Worm (Caenorhabditis elegans): ENCODE results near the gene F13A2.1.

The F13A2.1 gene

DNA sequence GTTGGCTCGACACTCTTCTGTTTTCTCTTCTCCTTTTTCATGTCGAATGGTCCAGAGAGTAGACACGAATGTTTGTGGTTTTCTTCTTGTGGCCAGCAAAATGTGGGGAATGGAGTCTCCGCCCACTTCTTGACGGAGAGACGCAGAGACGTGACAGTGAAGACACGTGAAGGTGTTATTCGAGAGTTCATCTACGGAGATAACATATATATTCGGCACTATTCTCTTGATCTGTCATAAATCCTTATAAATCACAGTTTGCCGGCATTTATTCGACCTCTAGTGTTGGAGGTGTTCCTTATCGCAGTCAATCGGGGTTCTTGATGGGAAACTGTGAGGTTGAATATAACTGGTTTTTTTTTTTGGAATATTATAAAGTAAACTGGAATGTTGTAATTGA, 20.7 kb downstream of the F13A2.1 start, which contains the start of gene F32D1.3:
TSS of gene F32D1.3 (minus strand) at position 65 of the 400 bp plus-strand sequence.
- TF ChIP-seq athp-1 (tag; optimal IDR thresholded peaks at IDR 0.05) (no peak), ztf-3 (GFP tag; optimal IDR thresholded peaks at IDR 0.05) (no peak), mel-28 (tag; optimal IDR thresholded peaks at IDR 0.05; ENCODE audit: borderline replicate concordance) (no peak), ZK185.1 (tag; optimal IDR thresholded peaks at IDR 0.05; ENCODE audit: poor library complexity, severe bottlenecking) (no peak), mxl-1 (tag; optimal IDR thresholded peaks at IDR 0.05) (no peak), lsl-1 (GFP tag; optimal IDR thresholded peaks at IDR 0.05) (no peak), T26A5.8 (tag; optimal IDR thresholded peaks at IDR 0.05) (no peak), nhr-80 (tag; optimal IDR thresholded peaks at IDR 0.05) (no peak), rec-8 (tag; optimal IDR thresholded peaks at IDR 0.05) (no peak), nhr-120 (GFP tag; IDR thresholded peaks at IDR 0.05) (no peak), F39B2.1 (GFP tag; IDR thresholded peaks at IDR 0.05) (no peak), bed-1 (GFP tag; IDR thresholded peaks at IDR 0.05) (no peak), efl-1 (GFP tag; optimal IDR thresholded peaks at IDR 0.05) (no peak), let-607 (tag; optimal IDR thresholded peaks at IDR 0.05) (no peak), F57A8.1 (GFP tag; optimal IDR thresholded peaks at IDR 0.05) (no peak), snpc-4 (GFP tag; optimal IDR thresholded peaks at IDR 0.05) (no peak), snpc-4 (tag; optimal IDR thresholded peaks at IDR 0.05) (no peak), madf-3 (GFP tag; IDR thresholded peaks at IDR 0.05) (no peak)

DNA sequence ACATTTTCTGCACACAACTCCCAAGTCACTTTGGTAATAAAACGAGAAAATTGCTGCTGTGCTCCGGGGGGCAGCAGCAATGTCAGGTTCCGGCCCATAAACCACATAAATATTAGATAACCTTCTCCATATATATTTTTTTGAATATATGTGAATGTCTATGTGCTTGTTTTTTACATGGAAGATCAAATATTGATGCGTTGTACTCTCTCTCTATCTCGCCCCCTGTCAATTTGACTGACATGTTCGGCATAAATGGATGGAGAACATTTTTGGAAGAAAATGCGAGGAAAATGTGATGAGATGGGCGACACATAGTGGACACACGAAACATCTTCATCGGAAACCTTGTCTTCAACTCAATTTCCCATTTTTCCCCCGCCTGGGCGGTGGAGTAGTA, 22.2 kb downstream of the F13A2.1 start:
- TF ChIP-seq let-607 (tag; optimal IDR thresholded peaks at IDR 0.05), result peak in 1 of 2 experiments; percentile 62
- TF ChIP-seq nhr-80 (tag; optimal IDR thresholded peaks at IDR 0.05), result peak; percentile 24
- TF ChIP-seq ekl-4 (GFP tag; IDR thresholded peaks at IDR 0.05), result no peak

DNA sequence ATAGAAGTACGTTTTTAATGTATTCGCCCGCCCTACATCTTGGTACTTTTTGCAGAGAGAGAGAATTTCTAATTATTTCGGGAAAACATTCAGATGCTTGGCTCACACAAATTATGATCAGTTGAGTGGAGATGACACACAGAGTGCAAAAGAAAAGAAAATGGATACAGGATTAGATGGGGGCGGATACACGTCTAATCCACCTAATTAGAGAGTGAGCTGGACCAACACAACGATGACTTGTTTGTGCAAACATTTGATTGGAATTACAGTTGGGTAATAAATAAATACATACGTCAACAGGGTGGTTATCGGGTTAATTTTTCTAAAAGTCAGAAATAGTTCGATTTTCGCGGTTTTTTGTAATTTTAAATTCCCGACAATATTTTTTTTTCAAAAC, 23.1 kb downstream of the F13A2.1 start:
- TF ChIP-seq snpc-4 (GFP tag; optimal IDR thresholded peaks at IDR 0.05) (no peak), snpc-4 (tag; optimal IDR thresholded peaks at IDR 0.05) (no peak), dpff-1 (tag; optimal IDR thresholded peaks at IDR 0.05) (no peak), efl-1 (GFP tag; optimal IDR thresholded peaks at IDR 0.05) (no peak), madf-10 (tag; optimal IDR thresholded peaks at IDR 0.05) (no peak), Y53G8AR.9 (GFP tag; conservative IDR thresholded peaks at IDR 0.05) (no peak), F22D6.2 (tag; optimal IDR thresholded peaks at IDR 0.05) (no peak), aptf-2 (GFP tag; conservative IDR thresholded peaks at IDR 0.05) (no peak), sptf-2 (GFP tag; optimal IDR thresholded peaks at IDR 0.05) (no peak), B0261.1 (tag; optimal IDR thresholded peaks at IDR 0.05) (no peak), lin-26 (GFP tag; IDR thresholded peaks at IDR 0.05) (no peak), D2030.7 (GFP tag; IDR thresholded peaks at IDR 0.05) (no peak), nhr-80 (tag; optimal IDR thresholded peaks at IDR 0.05) (no peak), mxl-1 (tag; optimal IDR thresholded peaks at IDR 0.05) (no peak), pha-4 (tag; optimal IDR thresholded peaks at IDR 0.05) (no peak)

DNA sequence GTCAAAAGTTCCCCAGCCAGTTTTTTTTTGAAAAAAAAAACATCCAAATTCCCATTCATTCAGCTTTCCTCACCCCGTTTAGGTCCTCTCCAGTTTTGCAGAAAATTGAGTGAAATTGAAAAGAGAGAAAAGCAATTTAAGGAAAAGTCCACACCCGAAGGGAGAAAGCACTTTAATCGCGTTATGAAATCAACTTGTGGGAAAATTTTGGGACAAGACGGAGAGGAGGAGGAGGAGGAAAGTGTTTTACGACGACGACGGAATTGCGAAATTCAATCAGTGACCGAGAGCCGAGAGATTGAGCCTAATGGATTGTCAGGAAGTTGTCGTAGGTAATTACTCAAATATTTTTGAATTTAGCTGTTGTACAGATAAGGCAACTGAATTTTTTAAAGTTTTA, 24.8 kb downstream of the F13A2.1 start:
- TF ChIP-seq ccch-3 (GFP tag; optimal IDR thresholded peaks at IDR 0.05), result no peak
- peak; percentile 65; the same call in 1 of the 2 replicates for TF ChIP-seq cebp-1 (GFP tag; IDR thresholded peaks at IDR 0.05)
- peak; percentile 94 for TF ChIP-seq cebp-1 (tag; optimal IDR thresholded peaks at IDR 0.05)

DNA sequence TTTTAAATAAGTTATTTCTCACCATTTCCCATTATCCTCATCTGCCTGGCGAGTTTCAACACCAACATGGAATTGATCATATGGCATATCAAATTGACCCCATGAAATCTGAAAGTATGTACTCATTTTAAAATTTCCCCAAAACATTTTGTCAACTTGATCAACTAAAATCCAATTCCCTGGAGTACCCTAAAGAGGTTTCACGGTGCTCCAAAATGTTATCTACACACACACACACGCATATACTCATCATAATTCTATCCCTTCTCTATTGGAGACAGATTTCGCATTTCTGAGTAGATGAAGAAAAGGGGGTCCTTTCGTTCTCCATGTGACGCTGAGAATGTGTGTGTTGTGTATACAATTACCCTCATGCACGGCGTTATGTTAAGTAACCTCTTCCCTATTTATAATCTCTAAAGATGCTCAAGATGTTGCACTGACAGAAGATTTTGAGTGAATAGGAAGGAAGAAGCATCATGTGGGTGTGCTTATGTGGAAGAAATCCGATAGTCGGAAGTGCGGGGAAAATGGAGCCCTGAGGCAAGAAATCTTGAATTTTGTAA, 26.1 kb downstream of the F13A2.1 start:
- TF ChIP-seq bed-1 (GFP tag; IDR thresholded peaks at IDR 0.05) (no peak), hrde-1 (tag; optimal IDR thresholded peaks at IDR 0.05; ENCODE audit: borderline replicate concordance) (no peak), ets-4 (GFP tag; optimal IDR thresholded peaks at IDR 0.05) (no peak), sea-2 (GFP tag; IDR thresholded peaks at IDR 0.05) (no peak), nhr-90 (tag; optimal IDR thresholded peaks at IDR 0.05) (no peak), mcd-1 (GFP tag; IDR thresholded peaks at IDR 0.05) (no peak), F22D6.2 (tag; optimal IDR thresholded peaks at IDR 0.05) (no peak), lin-54 (GFP tag; optimal IDR thresholded peaks at IDR 0.05) (no peak)

Data from whole organism, young adult.